Fruit fly (Drosophila melanogaster): ENCODE measurements around the gene kst.

kst gene

DNA sequence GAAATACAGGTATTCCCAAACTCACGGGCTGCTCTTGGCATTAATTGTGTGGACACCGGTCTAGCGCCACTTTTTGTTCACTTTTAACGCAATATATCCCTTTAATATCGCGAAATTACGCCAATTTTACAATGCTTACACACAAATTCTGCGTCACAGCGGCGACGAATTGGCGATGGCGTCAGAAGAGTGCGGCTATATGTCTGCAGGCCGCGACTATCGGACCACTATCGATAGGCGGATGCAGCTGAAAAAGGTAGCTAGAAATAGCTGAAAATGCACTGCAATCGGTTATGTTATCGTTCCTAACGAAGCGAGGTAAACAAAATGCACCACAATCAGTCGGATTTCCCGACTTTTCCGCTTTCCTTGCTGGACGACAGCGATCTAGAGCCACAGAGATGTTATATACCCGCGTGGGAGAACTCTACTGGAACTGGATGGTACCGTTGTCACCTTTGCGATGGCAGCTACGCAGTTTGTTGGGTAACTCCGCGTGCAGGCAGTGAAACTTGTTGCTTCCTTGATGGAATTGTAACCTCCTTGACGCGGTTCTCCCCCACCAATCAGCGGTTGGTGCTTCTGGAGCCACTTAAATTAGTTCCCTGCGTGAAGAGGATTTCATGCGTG, 37.4 kb downstream of the kst start, which contains the start of the genes Ythdc1 and CG12010:
Gene Ythdc1, minus strand, starts transcription at position 177 of the 630 bp plus-strand sequence.
Gene CG12010, plus strand, starts transcription at position 289 of the 630 bp plus-strand sequence.
- TF ChIP-seq schlank (tag; optimal IDR thresholded peaks at IDR 0.05) (no peak), CHES-1-like (GFP tag; optimal IDR thresholded peaks at IDR 0.05) (peak; percentile 91), so (GFP tag; IDR thresholded peaks at IDR 0.05) (no peak), CG34376 (GFP tag; optimal IDR thresholded peaks at IDR 0.05) (no peak), fd64A (GFP tag; optimal IDR thresholded peaks at IDR 0.05) (no peak), danr (GFP tag; IDR thresholded peaks at IDR 0.05) (no peak), CG17186 (GFP tag; optimal IDR thresholded peaks at IDR 0.05) (peak; percentile 73), tup (GFP tag; optimal IDR thresholded peaks at IDR 0.05) (no peak), E2f2 (GFP tag; IDR thresholded peaks at IDR 0.05) (peak; percentile 65), CG12744 (GFP tag; optimal IDR thresholded peaks at IDR 0.05) (no peak), ro (GFP tag; IDR thresholded peaks at IDR 0.05) (no peak), CG12391 (tag; optimal IDR thresholded peaks at IDR 0.05) (peak; percentile 7), Meics (GFP tag; optimal IDR thresholded peaks at IDR 0.05) (no peak), CG43689 (GFP tag; IDR thresholded peaks at IDR 0.05) (no peak), CG14965 (GFP tag; optimal IDR thresholded peaks at IDR 0.05; ENCODE audit: borderline replicate concordance) (no peak), usp (GFP tag; optimal IDR thresholded peaks at IDR 0.05) (no peak), CG17385 (GFP tag; optimal IDR thresholded peaks at IDR 0.05) (no peak), unpg (GFP tag; optimal IDR thresholded peaks at IDR 0.05) (no peak), chinmo (GFP tag; IDR thresholded peaks at IDR 0.05; ENCODE audit: partially characterized antibody) (peak; percentile 95), gem (tag; optimal IDR thresholded peaks at IDR 0.05) (no peak), CG11696 (GFP tag; IDR thresholded peaks at IDR 0.05) (no peak), pum (GFP tag; optimal IDR thresholded peaks at IDR 0.05) (no peak), Hmr (GFP tag; optimal IDR thresholded peaks at IDR 0.05) (no peak), jumu (GFP tag; optimal IDR thresholded peaks at IDR 0.05) (no peak), scrt (GFP tag; optimal IDR thresholded peaks at IDR 0.05) (peak; percentile 84), CG17328 (GFP tag; IDR thresholded peaks at IDR 0.05) (no peak), CG13296 (GFP tag; optimal IDR thresholded peaks at IDR 0.05) (no peak), HmgD (GFP tag; optimal IDR thresholded peaks at IDR 0.05) (peak; percentile 3), CG32772 (GFP tag; IDR thresholded peaks at IDR 0.05) (no peak), abd-A (tag; optimal IDR thresholded peaks at IDR 0.05) (no peak), h (optimal IDR thresholded peaks at IDR 0.05) (no peak), Dref (GFP tag; IDR thresholded peaks at IDR 0.05) (peak; percentile 96), gcm2 (GFP tag; optimal IDR thresholded peaks at IDR 0.05) (no peak), CG34422 (GFP tag; IDR thresholded peaks at IDR 0.05) (peak; percentile 90; the same call in 2 of the 3 replicates), tio (GFP tag; optimal IDR thresholded peaks at IDR 0.05) (no peak), prd (optimal IDR thresholded peaks at IDR 0.05) (no peak), prd (GFP tag; IDR thresholded peaks at IDR 0.05) (no peak), CG11398 (GFP tag; optimal IDR thresholded peaks at IDR 0.05) (no peak), Hsf (GFP tag; optimal IDR thresholded peaks at IDR 0.05) (no peak), CG15073 (GFP tag; optimal IDR thresholded peaks at IDR 0.05) (no peak), CG4328 (GFP tag; optimal IDR thresholded peaks at IDR 0.05) (no peak), slou (GFP tag; optimal IDR thresholded peaks at IDR 0.05) (no peak), CG6654 (GFP tag; optimal IDR thresholded peaks at IDR 0.05) (no peak), Atf3 (GFP tag; optimal IDR thresholded peaks at IDR 0.05) (no peak), yki (optimal IDR thresholded peaks at IDR 0.05) (no peak), CG7928 (GFP tag; optimal IDR thresholded peaks at IDR 0.05) (no peak), luna (GFP tag; optimal IDR thresholded peaks at IDR 0.05) (no peak), gce (GFP tag; IDR thresholded peaks at IDR 0.05) (no peak), Opbp (GFP tag; IDR thresholded peaks at IDR 0.05; ENCODE audit: partially characterized antibody) (peak; percentile 93), CG10959 (GFP tag; IDR thresholded peaks at IDR 0.05) (no peak), CG15479 (GFP tag; optimal IDR thresholded peaks at IDR 0.05) (peak; percentile 78), kay (GFP tag; optimal IDR thresholded peaks at IDR 0.05) (peak; percentile 78)
